Worm (Caenorhabditis elegans): ENCODE results near the gene ncx-1.

ce11 chrV:20143711-20144110, 23.2 kb upstream of the ncx-1 start:
- no peak for TF ChIP-seq nhr-11 (tag; optimal IDR thresholded peaks at IDR 0.05)
- TF ChIP-seq aly-2 (tag; optimal IDR thresholded peaks at IDR 0.05), result no peak
